Worm (Caenorhabditis elegans) whole organism, midembryonic: ENCODE data around the gene clec-251.

Experiments
- cog-1 ChIP-seq: sonication (generic microtip); optimal IDR thresholded peaks from 2 replicates; lab custom pipeline; 2016; ENCODE audit warnings: missing genetic modification characterization, missing compliant biosample characterization
- flt-1 ChIP-seq: fragments of 200-800 bp; sonication (Bioruptor generic); IDR thresholded peaks from 2 replicates; pipeline ENCODE4 v1.3.6; 2022; ENCODE audit warnings: missing genetic modification characterization, missing compliant biosample characterization
- klf-2 ChIP-seq: fragments of 200-800 bp; sonication (Bioruptor generic); conservative IDR thresholded peaks from 2 replicates; pipeline ENCODE4 v1.3.6; 2022; ENCODE audit warnings: missing genetic modification reagents, missing genetic modification characterization, missing compliant biosample characterization
- ref-1 ChIP-seq: fragments of 200-800 bp; sonication (Bioruptor generic); conservative IDR thresholded peaks from 2 replicates; pipeline ENCODE4 v1.3.6; 2022; ENCODE audit warnings: missing genetic modification reagents, missing genetic modification characterization, missing compliant biosample characterization
- tab-1 ChIP-seq: fragments of 200-800 bp; sonication (Bioruptor generic); IDR thresholded peaks from 2 replicates; pipeline ENCODE4 v1.3.6; 2022; ENCODE audit warnings: missing genetic modification characterization, missing compliant biosample characterization
- ztf-23 ChIP-seq: fragments of 200-800 bp; sonication (Bioruptor generic); IDR thresholded peaks from 2 replicates; pipeline ENCODE4 v1.3.6; 2022; ENCODE audit warnings: missing genetic modification reagents, missing genetic modification characterization, missing compliant biosample characterization
- ztf-29 ChIP-seq: fragments of 200-800 bp; sonication (Bioruptor generic); IDR thresholded peaks from 2 replicates; pipeline ENCODE4 v1.3.6; 2022; ENCODE audit warnings: missing genetic modification reagents, missing genetic modification characterization, missing compliant biosample characterization

DNA sequence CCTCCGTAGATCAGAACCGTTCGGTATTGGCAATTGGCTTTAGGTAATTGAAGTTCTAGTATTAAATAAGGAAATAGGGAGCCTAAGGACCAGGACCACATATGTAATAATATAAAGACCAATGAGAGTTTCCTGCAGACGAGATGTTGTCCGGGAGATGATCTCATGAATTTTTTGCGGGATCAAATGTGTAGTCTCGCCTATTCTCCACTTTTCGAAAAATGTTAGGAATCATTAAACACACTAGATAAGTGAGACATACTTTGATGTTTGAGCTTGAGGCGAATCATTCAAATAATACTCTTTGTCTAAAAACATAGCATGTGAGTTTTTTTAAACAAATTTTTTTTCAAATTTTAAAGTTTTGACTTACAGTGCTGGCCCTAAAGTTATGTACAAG is 6.2 kb upstream of the clec-251 start, which contains the start of gene F11D11.6:
- TF ChIP-seq klf-2 (GFP tag; lab: Robert Waterston, UW), result no peak
- no peak for TF ChIP-seq ztf-23 (GFP tag; lab: Robert Waterston, UW)
- no peak for TF ChIP-seq tab-1 (GFP tag; lab: Robert Waterston, UW)
- no peak for TF ChIP-seq ref-1 (GFP tag; lab: Robert Waterston, UW)
- TF ChIP-seq cog-1 (tag; lab: Kevin White, UChicago), result no peak
- TF ChIP-seq flt-1 (GFP tag; lab: Robert Waterston, UW), result no peak
- no peak for TF ChIP-seq ztf-29
